Fruit fly (Drosophila melanogaster): ENCODE data around the gene Nepl19.
A peak's percentile ranks its signal among the peaks of the same experiment; 100 is the strongest.

Gene Nepl19

DNA sequence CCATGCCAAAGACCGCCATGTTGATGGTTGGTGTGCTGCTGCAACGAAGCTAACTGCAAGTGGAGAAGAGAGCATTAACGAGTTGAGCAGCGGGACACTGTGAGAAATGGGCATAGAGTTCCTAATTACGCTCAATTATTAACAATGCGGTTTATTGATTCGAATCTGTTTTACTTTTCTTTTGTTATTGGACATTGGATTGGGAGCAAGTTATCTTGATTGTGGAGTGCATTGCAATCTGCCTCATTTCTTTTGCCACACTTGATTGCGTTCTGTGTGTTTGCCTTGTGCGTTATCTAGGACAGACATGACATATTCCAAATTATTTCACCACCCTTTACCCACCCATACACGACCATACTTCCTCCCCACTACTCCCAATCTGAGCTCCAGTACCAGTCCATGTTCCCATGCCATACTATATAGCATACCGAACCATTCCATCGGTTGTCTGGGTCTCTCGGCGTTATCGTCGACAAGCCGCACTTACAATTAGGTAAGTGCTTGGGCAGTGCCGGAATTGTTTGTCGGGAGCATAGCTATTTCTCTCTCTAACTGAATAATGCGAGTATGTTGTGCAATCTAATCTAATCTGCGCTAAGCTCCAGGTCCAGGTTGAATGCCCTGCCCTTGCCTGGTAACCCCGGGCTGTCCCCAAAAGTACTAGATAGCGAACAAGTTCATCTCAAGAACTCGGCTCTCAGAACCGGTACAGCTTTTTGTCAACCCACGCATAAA is 22.5 kb downstream of the Nepl19 start (continued):
- TF ChIP-seq Myb (GFP tag; optimal IDR thresholded peaks at IDR 0.05), result peak; percentile 1

DNA sequence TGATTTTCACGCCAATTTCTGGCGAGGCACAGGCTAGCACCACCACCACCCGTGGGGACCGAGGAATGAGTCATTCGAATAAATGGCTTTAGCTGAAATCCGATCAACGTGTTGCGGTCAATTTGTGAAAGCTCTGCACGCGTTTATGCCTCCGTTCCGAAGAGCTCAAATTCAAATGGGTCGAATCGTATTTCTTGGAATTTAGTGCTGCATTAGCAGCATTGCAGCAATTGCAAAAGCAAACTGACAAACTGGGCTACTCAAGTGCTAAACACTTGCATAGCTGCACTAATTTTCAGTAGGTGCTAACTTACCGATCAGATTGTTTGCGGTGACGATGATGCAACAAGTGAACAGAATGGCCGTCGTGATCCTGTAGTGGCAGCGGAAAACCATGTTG is 23.1 kb downstream of the Nepl19 start:
- no peak for TF ChIP-seq trh (GFP tag; optimal IDR thresholded peaks at IDR 0.05)

DNA sequence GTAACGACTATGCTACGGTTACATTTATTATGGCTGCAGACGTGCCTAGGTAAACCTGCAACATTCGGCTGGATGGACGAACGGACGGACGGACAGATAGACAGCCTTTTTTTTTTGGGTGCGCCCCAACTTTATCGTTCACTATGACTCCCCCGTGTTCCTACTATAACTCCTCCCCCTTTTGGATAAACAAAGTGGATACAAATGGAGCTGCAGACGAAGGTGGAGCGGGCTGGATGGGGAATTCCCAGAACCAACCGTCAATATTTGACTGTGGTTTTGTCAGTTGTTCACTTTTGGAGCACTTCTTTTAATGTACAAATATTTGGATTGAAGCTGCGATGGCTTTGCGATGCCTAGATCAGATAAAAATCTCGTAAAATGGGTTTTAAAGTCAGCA is 23.8 kb downstream of the Nepl19 start:
- TF ChIP-seq CG30020 (tag; optimal IDR thresholded peaks at IDR 0.05), result no peak
- TF ChIP-seq vvl (GFP tag; IDR thresholded peaks at IDR 0.05), result no peak
- TF ChIP-seq CG11456 (GFP tag; IDR thresholded peaks at IDR 0.05), result no peak
- 0 out of 3 replicates have a peak, but pooled peaks have one; percentile 8 for TF ChIP-seq sr (GFP tag; IDR thresholded peaks at IDR 0.05)
- TF ChIP-seq CG16815 (GFP tag; optimal IDR thresholded peaks at IDR 0.05), result no peak
- TF ChIP-seq gt (GFP tag; IDR thresholded peaks at IDR 0.05), result no peak
- TF ChIP-seq CG13123 (GFP tag; optimal IDR thresholded peaks at IDR 0.05), result no peak
- TF ChIP-seq CG9797 (GFP tag; optimal IDR thresholded peaks at IDR 0.05), result no peak
- TF ChIP-seq bsh (GFP tag; optimal IDR thresholded peaks at IDR 0.05), result peak in 1 of 2 experiments; percentile 7
- TF ChIP-seq Hr3 (GFP tag; optimal IDR thresholded peaks at IDR 0.05), result no peak
- no peak for TF ChIP-seq NC2α (GFP tag; optimal IDR thresholded peaks at IDR 0.05)
- no peak for TF ChIP-seq CG7963 (GFP tag; IDR thresholded peaks at IDR 0.05; ENCODE audit: partially characterized antibody)
- TF ChIP-seq sens (GFP tag), result peak; percentile 76
- TF ChIP-seq CrebB (tag; optimal IDR thresholded peaks at IDR 0.05), result no peak
- no peak for TF ChIP-seq Fer1 (GFP tag; optimal IDR thresholded peaks at IDR 0.05)
- TF ChIP-seq CG15601 (tag; optimal IDR thresholded peaks at IDR 0.05), result peak; percentile 33
- no peak for TF ChIP-seq CG11695 (GFP tag; IDR thresholded peaks at IDR 0.05)
- TF ChIP-seq CG10543 (GFP tag; optimal IDR thresholded peaks at IDR 0.05), result no peak
- no peak for TF ChIP-seq da (GFP tag; optimal IDR thresholded peaks at IDR 0.05)
- TF ChIP-seq CG17568 (GFP tag; optimal IDR thresholded peaks at IDR 0.05), result peak; percentile 31
- no peak for TF ChIP-seq CG15269 (tag; optimal IDR thresholded peaks at IDR 0.05)
- TF ChIP-seq tap (tag; optimal IDR thresholded peaks at IDR 0.05), result no peak
- TF ChIP-seq CG14860 (GFP tag; IDR thresholded peaks at IDR 0.05; ENCODE audit: partially characterized antibody), result no peak
- no peak for TF ChIP-seq grau (tag; optimal IDR thresholded peaks at IDR 0.05)
- no peak for TF ChIP-seq Pdp1 (GFP tag; optimal IDR thresholded peaks at IDR 0.05)
- no peak for TF ChIP-seq ttk (GFP tag; IDR thresholded peaks at IDR 0.05)
- no peak for TF ChIP-seq D (optimal IDR thresholded peaks at IDR 0.05)
- TF ChIP-seq D (GFP tag; optimal IDR thresholded peaks at IDR 0.05), result no peak
- peak; percentile 25 for TF ChIP-seq ATbp (GFP tag; optimal IDR thresholded peaks at IDR 0.05)
- no peak for TF ChIP-seq nmo (GFP tag; optimal IDR thresholded peaks at IDR 0.05)
- no peak for TF ChIP-seq sqz (GFP tag; optimal IDR thresholded peaks at IDR 0.05)
- no peak for TF ChIP-seq CG3407 (GFP tag; optimal IDR thresholded peaks at IDR 0.05)
- peak; percentile 37 for TF ChIP-seq Med (GFP tag)
- no peak for TF ChIP-seq pum (GFP tag; optimal IDR thresholded peaks at IDR 0.05)
- no peak for TF ChIP-seq sim (GFP tag; IDR thresholded peaks at IDR 0.05)
- TF ChIP-seq run (tag; optimal IDR thresholded peaks at IDR 0.05), result peak; percentile 2
- TF ChIP-seq cas (GFP tag; IDR thresholded peaks at IDR 0.05), result no peak
- no peak for TF ChIP-seq Drgx (GFP tag; IDR thresholded peaks at IDR 0.05)
- TF ChIP-seq seq (GFP tag; IDR thresholded peaks at IDR 0.05), result no peak
- TF ChIP-seq CG18619 (GFP tag; optimal IDR thresholded peaks at IDR 0.05), result no peak
- no peak for TF ChIP-seq CG6791 (GFP tag; IDR thresholded peaks at IDR 0.05; ENCODE audit: partially characterized antibody)
- no peak for TF ChIP-seq CG7271 (tag; optimal IDR thresholded peaks at IDR 0.05)
- no peak for TF ChIP-seq Fer2 (tag; optimal IDR thresholded peaks at IDR 0.05)
- no peak for TF ChIP-seq Ravus (GFP tag; IDR thresholded peaks at IDR 0.05)
- TF ChIP-seq amos (GFP tag; IDR thresholded peaks at IDR 0.05; ENCODE audit: partially characterized antibody), result no peak

Measured in whole organism, embryonic.